Worm (Caenorhabditis elegans) whole organism, L3 larva: ENCODE data around the gene hsp-16.41.
"Not testable (repeated sequence)": the region's sequence is repeated elsewhere in the genome, so short reads cannot be mapped to it uniquely, and the experiment has no call there.

Experiments
- R02D3.7 ChIP-seq: fragments of 150-350 bp; optimal IDR thresholded peaks from 2 replicates; lab custom pipeline; 2014; ENCODE audit warnings: missing biosample characterization, missing genetic modification characterization
- aly-2 ChIP-seq: fragments of 150-350 bp; optimal IDR thresholded peaks from 2 replicates; lab custom pipeline; 2014; ENCODE audit warnings: missing biosample characterization, missing genetic modification characterization
- ama-1 ChIP-seq: fragments of 150-350 bp; optimal IDR thresholded peaks from 2 replicates; lab custom pipeline; 2018
- ceh-16 ChIP-seq: sonication (generic microtip); optimal IDR thresholded peaks from 2 replicates; lab custom pipeline; 2017; ENCODE audit warnings: missing biosample characterization, missing genetic modification characterization
- ceh-28 ChIP-seq: fragments of 150-350 bp; optimal IDR thresholded peaks from 2 replicates; lab custom pipeline; 2014; ENCODE audit warnings: missing biosample characterization, missing genetic modification reagents, missing genetic modification characterization
- ceh-82 ChIP-seq: fragments of 150-350 bp; optimal IDR thresholded peaks from 2 replicates; lab custom pipeline; 2014; ENCODE audit warnings: missing biosample characterization, missing genetic modification characterization
- ceh-9 ChIP-seq: sonication (generic microtip); optimal IDR thresholded peaks from 2 replicates; lab custom pipeline; 2018; ENCODE audit warnings: missing biosample characterization, missing genetic modification characterization
- daf-12 ChIP-seq: fragments of 150-350 bp; optimal IDR thresholded peaks from 2 replicates; lab custom pipeline; 2014; ENCODE audit warnings: missing biosample characterization, missing genetic modification reagents, missing genetic modification characterization
- egl-27 ChIP-seq: sonication (generic microtip); optimal IDR thresholded peaks from 4 replicates; lab custom pipeline; 2017; ENCODE audit warnings: missing biosample characterization, missing genetic modification reagents, missing genetic modification characterization
- egl-5 ChIP-seq: fragments of 150-350 bp; optimal IDR thresholded peaks from 2 replicates; lab custom pipeline; 2017; ENCODE audit warnings: missing biosample characterization, missing genetic modification reagents, missing genetic modification characterization, inconsistent platforms
- elt-1 ChIP-seq: fragments of 150-350 bp; optimal IDR thresholded peaks from 2 replicates; lab custom pipeline; 2014; ENCODE audit warnings: missing biosample characterization, missing genetic modification characterization
- elt-2 ChIP-seq: sonication (generic microtip); optimal IDR thresholded peaks from 2 replicates; lab custom pipeline; 2016; ENCODE audit warnings: missing genetic modification reagents, mild to moderate bottlenecking, missing genetic modification characterization, missing compliant biosample characterization
- elt-3 ChIP-seq, 3 experiments: fragments of 150-350 bp in 1 of 3; sonication (generic microtip) in 2 of 3; optimal IDR thresholded peaks; 2 replicates in 2 of 3; 4 replicates in 1 of 3; lab custom pipeline; 2014 to 2017; ENCODE audit warnings: missing biosample characterization in 3 of 3, missing genetic modification characterization in 3 of 3
- eor-1 ChIP-seq, 2 experiments: fragments of 150-350 bp; optimal IDR thresholded peaks; 2 replicates each; lab custom pipeline; 2014 to 2018; ENCODE audit warnings: missing biosample characterization in 2 of 2, missing genetic modification characterization in 2 of 2
- fkh-10 ChIP-seq: sonication (generic microtip); optimal IDR thresholded peaks from 2 replicates; lab custom pipeline; 2017; ENCODE audit warnings: missing biosample characterization, missing genetic modification reagents, missing genetic modification characterization
- fos-1 ChIP-seq: fragments of 150-350 bp; optimal IDR thresholded peaks from 2 replicates; lab custom pipeline; 2014; ENCODE audit warnings: missing biosample characterization, missing genetic modification characterization
- jun-1 ChIP-seq: fragments of 150-350 bp; optimal IDR thresholded peaks from 2 replicates; lab custom pipeline; 2014; ENCODE audit warnings: missing biosample characterization, missing genetic modification reagents, missing genetic modification characterization
- lin-15B ChIP-seq: fragments of 150-350 bp; optimal IDR thresholded peaks from 2 replicates; lab custom pipeline; 2014; ENCODE audit warnings: missing biosample characterization, missing genetic modification characterization
- lin-39 ChIP-seq: fragments of 150-350 bp; optimal IDR thresholded peaks from 2 replicates; lab custom pipeline; 2018; ENCODE audit warnings: missing biosample characterization, missing genetic modification reagents, missing genetic modification characterization
- lsy-12 ChIP-seq: sonication (generic microtip); optimal IDR thresholded peaks from 2 replicates; lab custom pipeline; 2016; ENCODE audit warnings: mild to moderate bottlenecking, missing genetic modification characterization, missing compliant biosample characterization
- mdl-1 ChIP-seq: fragments of 150-350 bp; optimal IDR thresholded peaks from 2 replicates; lab custom pipeline; 2014; ENCODE audit warnings: missing biosample characterization, missing genetic modification characterization
- mml-1 ChIP-seq: fragments of 150-350 bp; sonication (generic microtip); optimal IDR thresholded peaks from 3 replicates; lab custom pipeline; 2014; ENCODE audit warnings: missing biosample characterization, missing genetic modification characterization
- nfya-1 ChIP-seq: sonication (generic microtip); optimal IDR thresholded peaks from 2 replicates; lab custom pipeline; 2017; ENCODE audit warnings: missing genetic modification characterization, mild to moderate bottlenecking, missing compliant biosample characterization, antibody characterized with exemption, moderate library complexity; ENCODE audit not compliant: insufficient read depth
- nhr-11 ChIP-seq: fragments of 150-350 bp; optimal IDR thresholded peaks from 2 replicates; lab custom pipeline; 2014; ENCODE audit warnings: missing biosample characterization, missing genetic modification characterization
- nhr-12 ChIP-seq: fragments of 150-350 bp; optimal IDR thresholded peaks from 2 replicates; lab custom pipeline; 2014; ENCODE audit warnings: missing biosample characterization, missing genetic modification characterization
- nhr-23 ChIP-seq: fragments of 150-350 bp; optimal IDR thresholded peaks from 2 replicates; lab custom pipeline; 2014; ENCODE audit warnings: missing biosample characterization, missing genetic modification reagents, missing genetic modification characterization
- nhr-237 ChIP-seq: fragments of 150-350 bp; optimal IDR thresholded peaks from 2 replicates; lab custom pipeline; 2014; ENCODE audit warnings: missing biosample characterization, missing genetic modification characterization
- nhr-43 ChIP-seq: sonication (generic microtip); optimal IDR thresholded peaks from 2 replicates; lab custom pipeline; 2016; ENCODE audit warnings: mild to moderate bottlenecking, missing genetic modification characterization, missing compliant biosample characterization; ENCODE audit not compliant: poor library complexity, severe bottlenecking
- nhr-67 ChIP-seq: fragments of 150-350 bp; optimal IDR thresholded peaks from 2 replicates; lab custom pipeline; 2014; ENCODE audit warnings: missing biosample characterization, missing genetic modification characterization
- nhr-76 ChIP-seq: fragments of 150-350 bp; sonication (generic microtip); optimal IDR thresholded peaks from 5 replicates; lab custom pipeline; 2014; ENCODE audit warnings: missing biosample characterization, missing genetic modification characterization
- nhr-77 ChIP-seq: fragments of 150-350 bp; optimal IDR thresholded peaks from 2 replicates; lab custom pipeline; 2014; ENCODE audit warnings: missing biosample characterization, missing genetic modification characterization
- pha-4 ChIP-seq: fragments of 150-350 bp; optimal IDR thresholded peaks from 2 replicates; lab custom pipeline; 2014; ENCODE audit warnings: missing biosample characterization, missing genetic modification reagents, missing genetic modification characterization
- pqm-1 ChIP-seq: fragments of 150-350 bp; optimal IDR thresholded peaks from 2 replicates; lab custom pipeline; 2017; ENCODE audit warnings: missing biosample characterization, missing genetic modification characterization, inconsistent platforms
- skn-1 ChIP-seq: fragments of 150-350 bp; optimal IDR thresholded peaks from 2 replicates; lab custom pipeline; 2014; ENCODE audit warnings: missing biosample characterization, missing genetic modification characterization
- tbx-2 ChIP-seq: sonication (generic microtip); optimal IDR thresholded peaks from 2 replicates; lab custom pipeline; 2016; ENCODE audit warnings: mild to moderate bottlenecking, missing genetic modification characterization, missing compliant biosample characterization
- unc-39 ChIP-seq: sonication (generic microtip); optimal IDR thresholded peaks from 4 replicates; lab custom pipeline; 2017; ENCODE audit warnings: missing biosample characterization, missing genetic modification characterization
- zag-1 ChIP-seq: fragments of 150-350 bp; optimal IDR thresholded peaks from 2 replicates; lab custom pipeline; 2014; ENCODE audit warnings: missing biosample characterization, missing genetic modification characterization
- ztf-11 ChIP-seq: fragments of 150-350 bp; optimal IDR thresholded peaks from 2 replicates; lab custom pipeline; 2014; ENCODE audit warnings: missing biosample characterization, missing genetic modification characterization
- ztf-4 ChIP-seq: fragments of 150-350 bp; optimal IDR thresholded peaks from 2 replicates; lab custom pipeline; 2014; ENCODE audit warnings: missing biosample characterization, missing genetic modification characterization

hsp-16.41 gene

DNA sequence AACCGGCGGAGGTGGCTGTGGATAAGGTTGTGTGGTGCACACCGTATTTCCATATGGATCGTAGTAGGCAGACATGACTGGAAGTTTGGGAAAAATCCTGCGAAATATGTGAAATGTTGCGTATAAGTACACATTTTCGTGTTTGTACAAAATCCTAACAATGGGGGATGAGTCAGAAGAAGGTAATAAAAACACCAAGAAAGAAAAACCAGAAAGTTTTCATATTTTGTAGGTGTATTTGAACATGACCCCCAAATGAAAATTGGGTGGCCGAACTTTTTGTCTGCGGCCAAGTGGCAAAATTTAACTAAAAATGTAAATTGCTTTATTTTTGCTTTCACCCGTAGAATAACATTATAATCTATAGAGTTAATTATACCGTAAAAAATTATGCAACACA, 6.1 kb downstream of the hsp-16.41 start, which contains the start of gene Y46H3A.4:
Gene Y46H3A.4 (minus strand): TSS at position 101 of the 400 bp plus-strand sequence.
- TF ChIP-seq zag-1 (tag; lab: Kevin White, UChicago) (no peak), tbx-2 (no peak), ama-1 (lab: Kevin White, UChicago) (no peak), unc-39 (tag; lab: Kevin White, UChicago) (no peak), eor-1 (tag; optimal IDR thresholded peaks at IDR 0.05; lab: Kevin White, UChicago) (no peak), pqm-1 (tag; lab: Kevin White, UChicago) (no peak), ceh-82 (no peak)

DNA sequence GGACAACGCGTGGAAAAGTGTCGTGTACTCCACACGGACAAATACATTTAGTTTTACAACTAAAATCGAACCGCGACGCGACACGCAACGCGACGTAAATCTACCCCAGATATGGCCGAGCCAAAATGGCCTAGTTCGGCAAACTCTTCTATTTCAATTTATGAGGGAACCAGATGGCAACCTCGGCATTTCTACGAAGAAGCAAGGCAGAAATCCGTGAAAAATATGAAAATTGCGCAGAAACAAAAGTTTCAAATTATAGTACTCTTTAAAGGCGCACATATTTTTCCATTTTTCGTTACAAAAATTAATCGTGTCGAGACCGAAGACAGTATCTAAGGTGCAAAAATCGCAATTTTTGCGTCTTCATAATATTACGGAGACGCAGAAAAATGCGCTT, 9.8 kb downstream of the hsp-16.41 start, which contains the start of gene Y46H3A.5:
Gene Y46H3A.5 (minus strand): TSS at position 101 of the 400 bp plus-strand sequence.
- not testable (repeated sequence) for TF ChIP-seq ceh-28 (tag; lab: Kevin White, UChicago); nhr-12; nhr-67 (tag; lab: Kevin White, UChicago)

DNA sequence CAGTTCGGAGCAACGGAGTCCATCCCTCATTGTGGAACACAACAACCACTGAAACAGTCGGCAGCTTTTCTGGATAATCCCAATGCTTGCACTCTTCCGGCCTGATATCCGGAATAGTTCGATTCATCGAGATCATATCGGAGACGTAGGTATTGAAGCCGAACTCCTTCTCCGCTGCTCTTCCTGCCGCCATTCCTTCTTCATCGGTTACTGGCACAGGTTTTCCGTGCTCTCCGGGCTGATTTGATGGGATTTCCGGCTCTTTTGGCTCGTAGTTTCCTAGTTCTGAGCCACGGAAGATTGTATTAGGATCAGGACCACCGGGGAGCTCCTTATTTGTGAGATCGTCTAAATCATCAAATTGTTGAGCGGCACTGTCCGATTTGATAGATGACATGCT, 15.0 kb downstream of the hsp-16.41 start:
- TF ChIP-seq ceh-16 (tag; lab: Kevin White, UChicago) (no peak), ceh-9 (tag; lab: Kevin White, UChicago) (no peak), unc-39 (tag; lab: Kevin White, UChicago) (no peak), pha-4 (tag; lab: Kevin White, UChicago) (no peak), fkh-10 (no peak), daf-12 (tag; lab: Kevin White, UChicago) (no peak), mml-1 (tag; lab: Kevin White, UChicago) (no peak), nhr-23 (tag; lab: Kevin White, UChicago) (no peak), nhr-76 (tag; lab: Kevin White, UChicago) (no peak), mdl-1 (tag; lab: Kevin White, UChicago) (no peak), skn-1 (tag; lab: Kevin White, UChicago) (no peak), nhr-11 (tag; lab: Kevin White, UChicago) (no peak)

ce11 chrV:1820749-1821148, 15.8 kb downstream of the hsp-16.41 start:
- TF ChIP-seq R02D3.7 (tag; lab: Kevin White, UChicago) (no peak), unc-39 (tag; lab: Kevin White, UChicago) (no peak), aly-2 (tag; lab: Kevin White, UChicago) (no peak), ztf-11 (tag; lab: Kevin White, UChicago) (no peak), mdl-1 (tag; lab: Kevin White, UChicago) (no peak), ceh-16 (tag; lab: Kevin White, UChicago) (no peak), lin-39 (tag; lab: Kevin White, UChicago) (no peak), elt-1 (tag; lab: Kevin White, UChicago) (no peak), eor-1 (tag; optimal IDR thresholded peaks at IDR 0.05; lab: Kevin White, UChicago) (no peak), nhr-23 (tag; lab: Kevin White, UChicago) (no peak), ceh-82 (no peak), pha-4 (tag; lab: Kevin White, UChicago) (no peak), elt-3 (tag; optimal IDR thresholded peaks at IDR 0.05; lab: Kevin White, UChicago) (no peak), nhr-43 (no peak), ceh-28 (tag; lab: Kevin White, UChicago) (no peak), nhr-12 (no peak), nhr-237 (tag; lab: Kevin White, UChicago) (no peak)

DNA sequence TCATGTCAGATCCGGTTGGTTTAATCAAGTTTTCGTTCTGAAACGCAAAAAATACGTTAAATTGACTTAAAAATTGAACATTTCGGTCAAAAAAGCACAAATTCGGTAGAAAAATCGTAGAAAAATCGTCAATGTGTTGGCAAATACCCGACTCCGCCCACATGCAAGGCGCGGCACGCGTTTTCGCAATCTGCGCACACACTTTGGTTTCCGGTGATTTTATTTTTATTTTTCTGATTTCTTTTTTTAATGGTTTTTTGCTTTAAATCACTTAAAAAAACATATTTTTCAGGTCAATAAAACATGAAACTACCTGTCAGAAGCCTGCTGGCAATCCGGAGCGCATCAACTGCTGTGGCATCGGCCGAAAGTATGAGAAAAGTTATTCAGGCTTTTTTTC, 16.3 kb downstream of the hsp-16.41 start, which contains the start of the genes gly-7 and mrpl-39:
Gene gly-7 (minus strand): TSS at position 37 of the 400 bp plus-strand sequence.
Gene mrpl-39 (plus strand): TSS at position 293 of the 400 bp plus-strand sequence.
- TF ChIP-seq jun-1 (no peak), R02D3.7 (tag; lab: Kevin White, UChicago) (no peak), pha-4 (tag; lab: Kevin White, UChicago) (peak; percentile 44), egl-27 (tag; lab: Kevin White, UChicago) (no peak), ztf-4 (tag; lab: Kevin White, UChicago) (no peak), nhr-12 (no peak), elt-2 (tag; lab: Kevin White, UChicago) (peak; percentile 14), elt-1 (tag; lab: Kevin White, UChicago) (no peak), lin-15B (no peak), nfya-1 (tag; lab: Kevin White, UChicago) (peak; percentile 45), lin-39 (tag; lab: Kevin White, UChicago) (no peak), lsy-12 (tag; lab: Kevin White, UChicago) (no peak), nhr-77 (tag; lab: Kevin White, UChicago) (no peak), skn-1 (tag; lab: Kevin White, UChicago) (no peak), ceh-9 (tag; lab: Kevin White, UChicago) (no peak), fkh-10 (peak; percentile 3), ceh-82 (no peak), mml-1 (tag; lab: Kevin White, UChicago) (no peak), aly-2 (tag; lab: Kevin White, UChicago) (no peak), nhr-23 (tag; lab: Kevin White, UChicago) (no peak), nhr-11 (tag; lab: Kevin White, UChicago) (no peak), ceh-28 (tag; lab: Kevin White, UChicago) (no peak), egl-5 (tag; lab: Kevin White, UChicago) (no peak), fos-1 (tag; lab: Kevin White, UChicago) (no peak)
- TF ChIP-seq, all 47 proteins: peak for 4
